Worm (Caenorhabditis elegans) whole organism, L4 larva: ENCODE results near the gene glr-1.

Source experiments
- daf-12 ChIP-seq: fragments of 150-350 bp; optimal IDR thresholded peaks from 2 replicates; lab custom pipeline; 2014; ENCODE audit warnings: missing biosample characterization, missing genetic modification reagents, missing genetic modification characterization
- nhr-77 ChIP-seq: fragments of 150-350 bp; optimal IDR thresholded peaks from 2 replicates; lab custom pipeline; 2014; ENCODE audit warnings: missing biosample characterization, missing genetic modification characterization
- pqm-1 ChIP-seq: sonication (generic microtip); optimal IDR thresholded peaks from 2 replicates; lab custom pipeline; 2017; ENCODE audit warnings: missing biosample characterization, missing genetic modification characterization

- TF ChIP-seq daf-12 (no peak), nhr-77 (tag; lab: Kevin White, UChicago) (no peak), pqm-1 (tag; lab: Kevin White, UChicago) (no peak)
Measured at ce11 chrIII:8618412-8618960, 30.0 kb upstream of the glr-1 start, which contains the start of gene C13G5.2.
